Worm (Caenorhabditis elegans): ENCODE data around the gene hlh-15.
A peak's percentile ranks its signal among the peaks of the same experiment; 100 is the strongest.

hlh-15 gene

DNA sequence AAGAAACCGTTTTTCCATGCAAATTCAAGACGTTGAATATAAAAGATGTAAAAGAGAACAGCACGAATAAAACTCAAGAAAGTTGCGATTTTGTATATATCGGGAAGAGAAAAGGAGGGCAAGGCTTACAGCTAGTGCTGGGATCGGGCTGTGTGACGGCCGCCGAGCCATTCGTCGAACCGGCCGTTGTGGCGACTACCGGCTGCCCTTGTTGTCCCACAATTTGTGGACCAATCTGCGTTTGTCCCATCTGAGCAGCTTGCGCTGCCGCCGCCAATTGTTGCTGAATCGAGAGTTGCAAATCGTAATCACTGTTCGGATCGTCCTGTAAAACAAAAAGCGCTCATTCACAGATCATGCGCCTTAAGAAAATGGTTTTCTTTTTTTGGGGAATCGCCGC, 34.0 kb upstream of the hlh-15 start:
- TF ChIP-seq ztf-1 (GFP tag; conservative IDR thresholded peaks at IDR 0.05) (0 out of 2 replicates have a peak, but pooled peaks have one; percentile 72), fos-1 (tag; optimal IDR thresholded peaks at IDR 0.05) (no peak)

- TF ChIP-seq nhr-21 (tag; optimal IDR thresholded peaks at IDR 0.05) (no peak), unc-39 (tag; optimal IDR thresholded peaks at IDR 0.05) (no peak), R02D3.7 (tag; optimal IDR thresholded peaks at IDR 0.05) (no peak), elt-1 (tag; optimal IDR thresholded peaks at IDR 0.05) (no peak), blmp-1 (tag; optimal IDR thresholded peaks at IDR 0.05; ENCODE audit: insufficient read depth) (no peak), aly-2 (tag; optimal IDR thresholded peaks at IDR 0.05) (no peak), zag-1 (tag; optimal IDR thresholded peaks at IDR 0.05) (no peak), ceh-16 (tag; optimal IDR thresholded peaks at IDR 0.05) (no peak), dmd-4 (tag; optimal IDR thresholded peaks at IDR 0.05) (no peak), Y55F3AM.14 (GFP tag; optimal IDR thresholded peaks at IDR 0.05) (no peak), ztf-4 (tag; optimal IDR thresholded peaks at IDR 0.05) (no peak), alr-1 (tag; optimal IDR thresholded peaks at IDR 0.05) (no peak), elt-3 (tag; optimal IDR thresholded peaks at IDR 0.05) (no peak), mdl-1 (tag; optimal IDR thresholded peaks at IDR 0.05) (no peak), lin-39 (tag; optimal IDR thresholded peaks at IDR 0.05) (no peak), lin-13 (GFP tag; optimal IDR thresholded peaks at IDR 0.05) (no peak), nhr-11 (tag; optimal IDR thresholded peaks at IDR 0.05) (no peak), ama-1 (optimal IDR thresholded peaks at IDR 0.05) (no peak), nhr-25 (tag; optimal IDR thresholded peaks at IDR 0.05) (no peak)
These were observed 33.0 kb upstream of the hlh-15 start for ce11 chrX:2446185-2446584.

ce11 chrX:2443304-2443703, 30.1 kb upstream of the hlh-15 start, which contains the start of gene T07D1.3:
T07D1.3 (minus strand) TSS chrX:2443404.
- TF ChIP-seq aly-2 (tag; optimal IDR thresholded peaks at IDR 0.05) = no peak
- no peak for TF ChIP-seq alr-1 (tag; optimal IDR thresholded peaks at IDR 0.05)
- TF ChIP-seq Y55F3AM.14 (GFP tag; optimal IDR thresholded peaks at IDR 0.05) = no peak
- no peak for TF ChIP-seq gmeb-1 (tag; optimal IDR thresholded peaks at IDR 0.05)
- TF ChIP-seq unc-62 (GFP tag; optimal IDR thresholded peaks at IDR 0.05) = no peak
- no peak for TF ChIP-seq lsy-2 (tag; optimal IDR thresholded peaks at IDR 0.05)
- TF ChIP-seq ceh-82 (tag; optimal IDR thresholded peaks at IDR 0.05) = no peak
- no peak for TF ChIP-seq nhr-237 (tag; optimal IDR thresholded peaks at IDR 0.05)
- no peak for TF ChIP-seq lin-13 (GFP tag; optimal IDR thresholded peaks at IDR 0.05)
- no peak for TF ChIP-seq elt-3 (tag; optimal IDR thresholded peaks at IDR 0.05)
- no peak for TF ChIP-seq F13H6.1 (tag; optimal IDR thresholded peaks at IDR 0.05)
- no peak for TF ChIP-seq lin-39 (tag; optimal IDR thresholded peaks at IDR 0.05)
- no peak for TF ChIP-seq zag-1 (tag; optimal IDR thresholded peaks at IDR 0.05)
- TF ChIP-seq skn-1 (tag; optimal IDR thresholded peaks at IDR 0.05) = no peak
- no peak for TF ChIP-seq mdl-1 (tag; optimal IDR thresholded peaks at IDR 0.05)
- no peak for TF ChIP-seq sma-9 (GFP tag; optimal IDR thresholded peaks at IDR 0.05)
- TF ChIP-seq sma-9 (tag; optimal IDR thresholded peaks at IDR 0.05) = no peak
- TF ChIP-seq mab-5 (tag; optimal IDR thresholded peaks at IDR 0.05) = no peak
- no peak for TF ChIP-seq ceh-16 (tag; optimal IDR thresholded peaks at IDR 0.05)
- TF ChIP-seq sma-3 (GFP tag; optimal IDR thresholded peaks at IDR 0.05) = no peak

ce11 chrX:2441163-2441562, 28.0 kb upstream of the hlh-15 start:
- TF ChIP-seq nhr-11 (tag; optimal IDR thresholded peaks at IDR 0.05) (no peak), sma-9 (GFP tag; optimal IDR thresholded peaks at IDR 0.05) (no peak), sma-9 (tag; optimal IDR thresholded peaks at IDR 0.05) (no peak), unc-55 (GFP tag; optimal IDR thresholded peaks at IDR 0.05) (peak; percentile 51)

DNA sequence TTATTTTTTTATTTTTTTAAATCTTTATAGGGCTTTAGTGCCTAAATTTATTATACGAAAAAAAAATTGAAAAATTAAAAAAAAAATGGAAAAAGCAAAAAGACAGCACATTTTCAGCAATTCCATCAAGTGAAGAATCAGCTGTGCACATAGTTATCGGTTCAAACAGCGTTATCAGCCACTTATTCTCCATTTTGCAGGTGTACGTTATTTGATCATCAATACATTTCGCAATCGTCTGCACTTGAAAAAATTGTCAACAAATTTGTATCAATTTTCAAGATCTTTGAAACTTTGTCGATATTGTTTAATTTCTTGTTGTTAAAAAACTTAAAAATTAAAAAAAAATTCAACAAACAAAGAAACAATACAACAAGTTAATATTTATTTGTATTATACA, 26.6 kb upstream of the hlh-15 start:
- TF ChIP-seq fos-1 (tag; optimal IDR thresholded peaks at IDR 0.05) = peak; percentile 81
- TF ChIP-seq gmeb-1 (tag; optimal IDR thresholded peaks at IDR 0.05) = peak; percentile 16
- TF ChIP-seq dmd-4 (tag; optimal IDR thresholded peaks at IDR 0.05) = no peak

- no peak for TF ChIP-seq lin-39 (tag; optimal IDR thresholded peaks at IDR 0.05)
- TF ChIP-seq unc-55 (GFP tag; optimal IDR thresholded peaks at IDR 0.05) = peak; percentile 17
- TF ChIP-seq nhr-12 (tag; optimal IDR thresholded peaks at IDR 0.05) = no peak
- TF ChIP-seq ztf-4 (tag; optimal IDR thresholded peaks at IDR 0.05) = no peak
- TF ChIP-seq lin-13 (GFP tag; optimal IDR thresholded peaks at IDR 0.05) = no peak
- TF ChIP-seq unc-62 (GFP tag; optimal IDR thresholded peaks at IDR 0.05) = no peak
- no peak for TF ChIP-seq egl-27 (tag; optimal IDR thresholded peaks at IDR 0.05)
- peak; percentile 4 for TF ChIP-seq nhr-129 (tag; optimal IDR thresholded peaks at IDR 0.05)
These were observed 26.1 kb upstream of the hlh-15 start for ce11 chrX:2439309-2439708.

Data from whole organism, L2 larva.